Worm (Caenorhabditis elegans) whole organism, early embryonic: ENCODE data around the gene F38E11.6.

ENCODE experiments used
- B0310.2 ChIP-seq: sonication (generic microtip); optimal IDR thresholded peaks from 2 replicates; lab custom pipeline; 2016; ENCODE audit warnings: mild to moderate bottlenecking, missing genetic modification characterization, missing compliant biosample characterization
- ama-1 ChIP-seq: fragments of 150-350 bp; optimal IDR thresholded peaks from 2 replicates; lab custom pipeline; 2014
- ceh-36 ChIP-seq: sonication (generic microtip); optimal IDR thresholded peaks from 2 replicates; lab custom pipeline; 2016; ENCODE audit warnings: missing genetic modification characterization, inconsistent platforms, missing compliant biosample characterization
- ets-7 ChIP-seq: sonication (generic microtip); optimal IDR thresholded peaks from 2 replicates; lab custom pipeline; 2016; ENCODE audit warnings: missing genotype, missing genetic modification characterization, missing compliant biosample characterization
- flt-1 ChIP-seq: fragments of 200-800 bp; sonication (Bioruptor generic); IDR thresholded peaks from 2 replicates; pipeline ENCODE4 v1.3.6; 2022; ENCODE audit warnings: missing genetic modification characterization, missing compliant biosample characterization
- hmbx-1 ChIP-seq: sonication (generic microtip); optimal IDR thresholded peaks from 2 replicates; lab custom pipeline; 2016; ENCODE audit warnings: mild to moderate bottlenecking, missing genetic modification characterization, missing compliant biosample characterization
- hnd-1 ChIP-seq: sonication (generic microtip); optimal IDR thresholded peaks from 2 replicates; lab custom pipeline; 2016; ENCODE audit warnings: missing genetic modification characterization, missing compliant biosample characterization
- pes-1 ChIP-seq: fragments of 200-800 bp; sonication (Bioruptor generic); IDR thresholded peaks from 2 replicates; pipeline ENCODE4 v1.3.6; 2022; ENCODE audit warnings: missing genetic modification reagents, missing genetic modification characterization, missing compliant biosample characterization
- scrt-1 ChIP-seq: fragments of 200-800 bp; sonication (Bioruptor generic); IDR thresholded peaks from 2 replicates; pipeline ENCODE4 v1.3.6; 2022; ENCODE audit warnings: missing genetic modification characterization, missing compliant biosample characterization
- tbx-11 ChIP-seq: fragments of 200-800 bp; sonication (Bioruptor generic); IDR thresholded peaks from 2 replicates; pipeline ENCODE4 v1.3.6; 2022; ENCODE audit warnings: missing genetic modification characterization, missing compliant biosample characterization

ce11 chrIV:9442106-9442532 lies 25.2 kb downstream of the F38E11.6 start:
- TF ChIP-seq scrt-1 (GFP tag; lab: Robert Waterston, UW): no peak
- TF ChIP-seq hnd-1 (tag; lab: Kevin White, UChicago): no peak
- no peak for TF ChIP-seq flt-1
- no peak for TF ChIP-seq tbx-11
- TF ChIP-seq ets-7 (tag; lab: Kevin White, UChicago): no peak
- TF ChIP-seq ceh-36 (tag; lab: Kevin White, UChicago): no peak
- TF ChIP-seq hmbx-1 (tag; lab: Kevin White, UChicago): no peak
- TF ChIP-seq ama-1 (lab: Kevin White, UChicago): no peak
- no peak for TF ChIP-seq B0310.2 (tag; lab: Kevin White, UChicago)
- TF ChIP-seq pes-1: no peak
